Worm (Caenorhabditis elegans) whole organism, young adult: Measurements from ENCODE around the gene irg-1.

ENCODE experiments used
- C06A6.2 ChIP-seq: fragments of 200-800 bp; sonication (Bioruptor generic); conservative IDR thresholded peaks from 2 replicates; pipeline ENCODE4 v1.3.6; 2022; ENCODE audit warnings: missing genetic modification characterization, missing compliant biosample characterization
- C17E4.6 ChIP-seq: fragments of 200-800 bp; sonication (Bioruptor generic); IDR thresholded peaks from 2 replicates; pipeline ENCODE4 v1.3.6; 2022; ENCODE audit warnings: missing genetic modification reagents, missing genetic modification characterization, missing compliant biosample characterization
- F33H1.4 ChIP-seq: fragments of 200-800 bp; sonication (Bioruptor generic); IDR thresholded peaks from 2 replicates; pipeline ENCODE4 v1.3.6; 2022; ENCODE audit warnings: missing genetic modification reagents, missing genetic modification characterization, missing compliant biosample characterization
- F52B5.7 ChIP-seq: sonication (generic microtip); optimal IDR thresholded peaks from 2 replicates; lab custom pipeline; 2016; ENCODE audit warnings: mild to moderate bottlenecking, missing genetic modification characterization, missing compliant biosample characterization
- F55B11.4 ChIP-seq: sonication (generic microtip); optimal IDR thresholded peaks from 2 replicates; lab custom pipeline; 2016; ENCODE audit warnings: missing compliant biosample characterization, missing genetic modification characterization, borderline replicate concordance; ENCODE audit not compliant: insufficient read depth
- T07F8.4 ChIP-seq: sonication (generic microtip); optimal IDR thresholded peaks from 2 replicates; lab custom pipeline; 2016; ENCODE audit warnings: mild to moderate bottlenecking, missing genetic modification characterization, moderate library complexity, missing compliant biosample characterization
- T26A5.8 ChIP-seq: sonication (generic microtip); optimal IDR thresholded peaks from 2 replicates; lab custom pipeline; 2016; ENCODE audit warnings: missing genetic modification characterization, missing compliant biosample characterization
- ama-1 ChIP-seq, 3 experiments: fragments of 150-350 bp in 1 of 3; sonication (generic microtip) in 2 of 3; optimal IDR thresholded peaks; 2 replicates each; lab custom pipeline; 2014 to 2018; ENCODE audit warnings: missing biosample characterization in 2 of 3, missing genetic modification characterization in 2 of 3, missing genetic modification reagents in 2 of 3
- atf-7 ChIP-seq: sonication (generic microtip); optimal IDR thresholded peaks from 2 replicates; lab custom pipeline; 2017; ENCODE audit warnings: mild to moderate bottlenecking, missing genetic modification characterization, missing compliant biosample characterization
- attf-3 ChIP-seq: fragments of 200-800 bp; sonication (Bioruptor generic); conservative IDR thresholded peaks from 2 replicates; pipeline ENCODE4 v1.3.6; 2022; ENCODE audit warnings: missing genetic modification reagents, missing genetic modification characterization, missing compliant biosample characterization
- bed-2 ChIP-seq: fragments of 200-800 bp; sonication (Bioruptor generic); IDR thresholded peaks from 2 replicates; pipeline ENCODE4 v1.3.6; 2022; ENCODE audit warnings: missing genetic modification reagents, missing genetic modification characterization, missing compliant biosample characterization
- cebp-1 ChIP-seq, 2 experiments: fragments of 200-800 bp in 1 of 2; sonication (Bioruptor generic) in 1 of 2; sonication (generic microtip) in 1 of 2; IDR thresholded peaks in 1 of 2; optimal IDR thresholded peaks in 1 of 2; 2 replicates each; pipeline versions ENCODE4 v1.3.6 to Lab custom; 2017 to 2022; ENCODE audit warnings: missing compliant biosample characterization in 2 of 2, missing genetic modification characterization in 2 of 2, mild to moderate bottlenecking in 1 of 2, missing genetic modification reagents in 1 of 2, moderate library complexity in 1 of 2
- chd-7 ChIP-seq: sonication (generic microtip); optimal IDR thresholded peaks from 2 replicates; lab custom pipeline; 2016; ENCODE audit warnings: mild to moderate bottlenecking, missing genetic modification characterization, moderate library complexity, missing compliant biosample characterization
- dox-1 ChIP-seq: fragments of 200-800 bp; sonication (Bioruptor generic); IDR thresholded peaks from 2 replicates; pipeline ENCODE4 v1.3.6; 2022; ENCODE audit warnings: missing genetic modification reagents, missing genetic modification characterization, missing compliant biosample characterization
- ekl-4 ChIP-seq: fragments of 200-800 bp; sonication (Bioruptor generic); IDR thresholded peaks from 2 replicates; pipeline ENCODE4 v1.3.6; 2022; ENCODE audit warnings: missing genetic modification reagents, missing genetic modification characterization, missing compliant biosample characterization
- ets-4 ChIP-seq: fragments of 200-800 bp; sonication (Bioruptor generic); optimal IDR thresholded peaks from 2 replicates; lab custom pipeline; 2018; ENCODE audit warnings: mild to moderate bottlenecking, missing genetic modification characterization, missing compliant biosample characterization
- gei-17 ChIP-seq: fragments of 200-800 bp; sonication (Bioruptor generic); optimal IDR thresholded peaks from 2 replicates; lab custom pipeline; 2018; ENCODE audit warnings: mild to moderate bottlenecking, missing genetic modification characterization, missing compliant biosample characterization
- hmg-1.2 ChIP-seq: fragments of 200-800 bp; sonication (Bioruptor generic); IDR thresholded peaks from 2 replicates; pipeline ENCODE4 v1.3.6; 2022; ENCODE audit warnings: missing genetic modification reagents, missing genetic modification characterization, missing compliant biosample characterization
- let-526 ChIP-seq: fragments of 200-800 bp; sonication (Bioruptor generic); IDR thresholded peaks from 2 replicates; pipeline ENCODE4 v1.3.6; 2022; ENCODE audit warnings: missing genetic modification reagents, missing genetic modification characterization, missing compliant biosample characterization
- lin-54 ChIP-seq: fragments of 200-800 bp; sonication (Bioruptor generic); optimal IDR thresholded peaks from 2 replicates; lab custom pipeline; 2018; ENCODE audit warnings: mild to moderate bottlenecking, missing genetic modification characterization, missing compliant biosample characterization
- madf-3 ChIP-seq: fragments of 200-800 bp; sonication (Bioruptor generic); IDR thresholded peaks from 2 replicates; pipeline ENCODE4 v1.3.6; 2022; ENCODE audit warnings: missing genetic modification reagents, missing genetic modification characterization, missing compliant biosample characterization
- madf-8 ChIP-seq: fragments of 200-800 bp; sonication (Bioruptor generic); conservative IDR thresholded peaks from 2 replicates; pipeline ENCODE4 v1.3.6; 2022; ENCODE audit warnings: missing genetic modification reagents, missing genetic modification characterization, missing compliant biosample characterization
- nfya-2 ChIP-seq: fragments of 200-800 bp; sonication (Bioruptor generic); IDR thresholded peaks from 2 replicates; pipeline ENCODE4 v1.3.6; 2022; ENCODE audit warnings: missing genetic modification reagents, missing genetic modification characterization, missing compliant biosample characterization
- nfyb-1 ChIP-seq: fragments of 200-800 bp; sonication (Bioruptor generic); IDR thresholded peaks from 2 replicates; pipeline ENCODE4 v1.3.6; 2022; ENCODE audit warnings: missing genetic modification reagents, missing genetic modification characterization, missing compliant biosample characterization
- nhr-120 ChIP-seq: fragments of 200-800 bp; sonication (Bioruptor generic); IDR thresholded peaks from 2 replicates; pipeline ENCODE4 v1.3.6; 2022; ENCODE audit warnings: missing genetic modification characterization, missing compliant biosample characterization
- nhr-80 ChIP-seq: sonication (generic microtip); optimal IDR thresholded peaks from 2 replicates; lab custom pipeline; 2016; ENCODE audit warnings: missing genetic modification characterization, missing compliant biosample characterization
- nhr-90 ChIP-seq: sonication (generic microtip); optimal IDR thresholded peaks from 2 replicates; lab custom pipeline; 2016; ENCODE audit warnings: missing genotype, mild to moderate bottlenecking, missing genetic modification characterization, missing compliant biosample characterization
- pha-4 ChIP-seq: fragments of 150-350 bp; sonication (generic microtip); optimal IDR thresholded peaks from 2 replicates; lab custom pipeline; 2014; ENCODE audit warnings: missing biosample characterization, missing genetic modification reagents, missing genetic modification characterization
- tbp1 ChIP-seq: fragments of 200-800 bp; sonication (Bioruptor generic); optimal IDR thresholded peaks from 2 replicates; lab custom pipeline; 2018; ENCODE audit warnings: mild to moderate bottlenecking, missing genetic modification characterization, missing compliant biosample characterization
- tbx-9 ChIP-seq: sonication (generic microtip); optimal IDR thresholded peaks from 2 replicates; lab custom pipeline; 2016; ENCODE audit warnings: borderline replicate concordance, missing genetic modification characterization, inconsistent platforms, missing compliant biosample characterization
- unc-62 ChIP-seq: fragments of 150-350 bp; optimal IDR thresholded peaks from 2 replicates; lab custom pipeline; 2014; ENCODE audit warnings: missing biosample characterization, missing genetic modification reagents, missing genetic modification characterization
- zfh-2 ChIP-seq: fragments of 200-800 bp; sonication (Bioruptor generic); conservative IDR thresholded peaks from 2 replicates; pipeline ENCODE4 v1.3.6; 2022; ENCODE audit warnings: missing genetic modification reagents, missing genetic modification characterization, missing compliant biosample characterization
- zim-3 ChIP-seq: sonication (generic microtip); optimal IDR thresholded peaks from 2 replicates; lab custom pipeline; 2017; ENCODE audit warnings: mild to moderate bottlenecking, missing genetic modification characterization, moderate library complexity, missing compliant biosample characterization
- ztf-18 ChIP-seq: sonication (generic microtip); optimal IDR thresholded peaks from 2 replicates; lab custom pipeline; 2016; ENCODE audit warnings: missing genotype, mild to moderate bottlenecking, missing genetic modification characterization, missing compliant biosample characterization
- ztf-25 ChIP-seq: fragments of 200-800 bp; sonication (Bioruptor generic); IDR thresholded peaks from 2 replicates; pipeline ENCODE4 v1.3.6; 2022; ENCODE audit warnings: missing genetic modification reagents, missing genetic modification characterization, missing compliant biosample characterization
- ztf-26 ChIP-seq: sonication (generic microtip); optimal IDR thresholded peaks from 2 replicates; lab custom pipeline; 2017; ENCODE audit warnings: missing genetic modification characterization, missing compliant biosample characterization

irg-1 gene

DNA sequence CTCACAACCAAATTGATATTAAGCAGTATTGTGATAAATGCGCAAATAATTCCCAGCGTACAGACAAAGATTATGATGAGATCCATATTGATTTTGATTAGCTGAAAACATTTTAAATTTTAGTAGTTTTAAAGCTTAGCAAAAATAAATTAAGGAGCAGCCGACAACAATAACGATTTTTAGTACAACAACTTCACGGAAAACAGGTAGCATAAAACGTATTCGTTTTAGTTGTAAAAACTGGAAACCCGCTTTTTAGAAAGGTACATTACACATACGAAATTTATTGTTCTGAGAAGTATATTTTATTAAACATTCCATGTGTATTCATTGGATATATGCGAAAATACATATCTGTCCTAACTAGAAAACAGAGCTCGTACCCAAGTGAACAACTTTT, 33.0 kb upstream of the irg-1 start, which contains the start of gene srbc-36:
Gene srbc-36, minus strand, starts transcription at position 101 of the 400 bp plus-strand sequence.
- no peak for TF ChIP-seq nfya-2 (GFP tag; lab: Robert Waterston, UW)
- no peak for TF ChIP-seq F55B11.4 (tag; lab: Kevin White, UChicago)
- TF ChIP-seq cebp-1 (GFP tag; IDR thresholded peaks at IDR 0.05; lab: Robert Waterston, UW) = no peak
- TF ChIP-seq cebp-1 (tag; optimal IDR thresholded peaks at IDR 0.05; lab: Kevin White, UChicago) = no peak
- TF ChIP-seq C17E4.6 = no peak
- TF ChIP-seq gei-17 (GFP tag; lab: Kevin White, UChicago) = no peak
- TF ChIP-seq T26A5.8 (tag; lab: Kevin White, UChicago) = no peak
- TF ChIP-seq zfh-2 = no peak
- TF ChIP-seq T07F8.4 (tag; lab: Kevin White, UChicago) = no peak
- TF ChIP-seq zim-3 (tag; lab: Kevin White, UChicago) = no peak
- no peak for TF ChIP-seq attf-3 (GFP tag; lab: Robert Waterston, UW)
- no peak for TF ChIP-seq ztf-18 (tag; lab: Kevin White, UChicago)
- TF ChIP-seq, all 124 proteins: peak for 0

- TF ChIP-seq ztf-26 (no peak), tbx-9 (tag; lab: Kevin White, UChicago) (no peak), ztf-25 (GFP tag; lab: Robert Waterston, UW) (no peak), lin-54 (GFP tag; lab: Kevin White, UChicago) (no peak), ekl-4 (GFP tag; lab: Robert Waterston, UW) (no peak), F33H1.4 (GFP tag; lab: Robert Waterston, UW) (no peak), C17E4.6 (no peak), dox-1 (no peak), C06A6.2 (GFP tag; lab: Robert Waterston, UW) (no peak), F52B5.7 (tag; lab: Kevin White, UChicago) (no peak)
These were observed 26.5 kb upstream of the irg-1 start, which contains the start of gene C07G3.15 for ce11 chrV:3496880-3497279. TSS of gene C07G3.15 (minus strand) at chrV:3496980.

- TF ChIP-seq nfyb-1 (GFP tag; lab: Robert Waterston, UW) (no peak), madf-3 (GFP tag; lab: Robert Waterston, UW) (no peak), nhr-80 (tag; lab: Kevin White, UChicago) (no peak), nhr-90 (tag; lab: Kevin White, UChicago) (no peak)
These were observed 21.3 kb upstream of the irg-1 start, which contains the start of the genes C07G3.8 and C07G3.10 for ce11 chrV:3502038-3502437. TSS of gene C07G3.8 (minus strand) at chrV:3502138. TSS of gene C07G3.10 (plus strand) at chrV:3502307.

ce11 chrV:3505745-3506144, 17.6 kb upstream of the irg-1 start:
- no peak for TF ChIP-seq ama-1 (optimal IDR thresholded peaks at IDR 0.05; lab: Kevin White, UChicago)
- TF ChIP-seq ama-1 (GFP tag; optimal IDR thresholded peaks at IDR 0.05; lab: Kevin White, UChicago) = no peak
- TF ChIP-seq C17E4.6 = no peak
- TF ChIP-seq madf-8 (GFP tag; lab: Robert Waterston, UW) = no peak
- TF ChIP-seq unc-62 = peak; percentile 62
- TF ChIP-seq nhr-120 (GFP tag; lab: Robert Waterston, UW) = no peak
- TF ChIP-seq atf-7 (tag; lab: Kevin White, UChicago) = peak; percentile 26
- TF ChIP-seq nhr-80 (tag; lab: Kevin White, UChicago) = peak; percentile 79
- TF ChIP-seq tbp1 (GFP tag; lab: Kevin White, UChicago) = peak; percentile 21
- TF ChIP-seq bed-2 = no peak
- TF ChIP-seq T07F8.4 (tag; lab: Kevin White, UChicago) = no peak
- TF ChIP-seq ets-4 (GFP tag; lab: Kevin White, UChicago) = no peak
- peak; percentile 48 for TF ChIP-seq pha-4
- TF ChIP-seq let-526 = no peak
- TF ChIP-seq chd-7 (tag; lab: Kevin White, UChicago) = no peak
- no peak for TF ChIP-seq hmg-1.2 (GFP tag; lab: Robert Waterston, UW)
